Worm (Caenorhabditis elegans): ENCODE results near the gene cyn-8.
A peak's percentile ranks its signal among the peaks of the same experiment; 100 is the strongest.

The cyn-8 gene

ce11 chrX:8950507-8951028 is 39.5 kb downstream of the cyn-8 start, which contains the start of gene trk-1:
TSS of gene trk-1 (minus strand) at chrX:8950978.
- no peak for TF ChIP-seq skn-1 (tag; optimal IDR thresholded peaks at IDR 0.05)
- TF ChIP-seq eor-1 (tag; optimal IDR thresholded peaks at IDR 0.05) = no peak
- TF ChIP-seq ceh-28 (tag; optimal IDR thresholded peaks at IDR 0.05) = no peak
- TF ChIP-seq pqm-1 (tag; optimal IDR thresholded peaks at IDR 0.05) = no peak
- TF ChIP-seq ama-1 (optimal IDR thresholded peaks at IDR 0.05) = no peak
- no peak for TF ChIP-seq nhr-11 (tag; optimal IDR thresholded peaks at IDR 0.05)
- no peak for TF ChIP-seq ztf-11 (tag; optimal IDR thresholded peaks at IDR 0.05)
- TF ChIP-seq ceh-82 (tag; optimal IDR thresholded peaks at IDR 0.05) = no peak

DNA sequence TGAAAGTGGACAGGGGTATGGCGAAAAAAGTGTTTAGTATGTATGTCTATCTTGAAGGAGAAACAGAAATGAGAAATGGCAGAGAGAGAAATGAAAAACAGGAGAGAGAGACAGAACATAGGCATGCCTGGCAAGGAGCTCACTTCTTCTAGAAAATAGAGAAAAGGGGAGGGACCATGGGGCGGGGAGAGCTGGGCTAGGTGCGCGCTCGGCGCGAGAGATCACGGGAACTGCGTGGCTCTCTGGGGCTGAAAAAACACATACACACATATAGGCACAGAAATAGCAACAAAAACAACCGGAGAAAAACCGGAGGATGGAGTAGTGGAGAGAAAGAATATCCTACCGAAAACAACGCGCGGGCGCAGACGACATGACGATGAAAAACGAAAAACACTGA is 40.9 kb downstream of the cyn-8 start:
- TF ChIP-seq nhr-25 (tag; optimal IDR thresholded peaks at IDR 0.05) = no peak
- no peak for TF ChIP-seq ceh-28 (tag; optimal IDR thresholded peaks at IDR 0.05)
- no peak for TF ChIP-seq nhr-28 (tag; optimal IDR thresholded peaks at IDR 0.05)
- no peak for TF ChIP-seq egl-5 (tag; optimal IDR thresholded peaks at IDR 0.05)
- no peak for TF ChIP-seq pqm-1 (tag; optimal IDR thresholded peaks at IDR 0.05)
- no peak for TF ChIP-seq ceh-9 (tag; optimal IDR thresholded peaks at IDR 0.05)
- no peak for TF ChIP-seq lin-15B (tag; optimal IDR thresholded peaks at IDR 0.05)
- TF ChIP-seq lsy-12 (tag; optimal IDR thresholded peaks at IDR 0.05) = no peak
- TF ChIP-seq daf-12 (tag; optimal IDR thresholded peaks at IDR 0.05) = no peak
- TF ChIP-seq zag-1 (tag; optimal IDR thresholded peaks at IDR 0.05) = no peak
- TF ChIP-seq nfya-1 (tag; optimal IDR thresholded peaks at IDR 0.05; ENCODE audit: insufficient read depth) = peak; percentile 11
- no peak for TF ChIP-seq nhr-76 (tag; optimal IDR thresholded peaks at IDR 0.05)
- TF ChIP-seq nhr-12 (tag; optimal IDR thresholded peaks at IDR 0.05) = no peak
- TF ChIP-seq skn-1 (tag; optimal IDR thresholded peaks at IDR 0.05) = no peak
- no peak for TF ChIP-seq pha-4 (tag; optimal IDR thresholded peaks at IDR 0.05)
- TF ChIP-seq lin-39 (tag; optimal IDR thresholded peaks at IDR 0.05) = peak; percentile 26
- no peak for TF ChIP-seq elt-3 (tag; optimal IDR thresholded peaks at IDR 0.05)
- TF ChIP-seq unc-62 (GFP tag; optimal IDR thresholded peaks at IDR 0.05) = no peak
- no peak for TF ChIP-seq eor-1 (tag; optimal IDR thresholded peaks at IDR 0.05)
- no peak for TF ChIP-seq ama-1 (optimal IDR thresholded peaks at IDR 0.05)
- TF ChIP-seq ZK546.5 (tag; optimal IDR thresholded peaks at IDR 0.05) = no peak
- no peak for TF ChIP-seq nhr-67 (tag; optimal IDR thresholded peaks at IDR 0.05)
- no peak for TF ChIP-seq elt-1 (tag; optimal IDR thresholded peaks at IDR 0.05)
- no peak for TF ChIP-seq nhr-43 (tag; optimal IDR thresholded peaks at IDR 0.05; ENCODE audit: poor library complexity, severe bottlenecking)
- peak; percentile 10 for TF ChIP-seq hmg-11 (tag; optimal IDR thresholded peaks at IDR 0.05)
- TF ChIP-seq nhr-11 (tag; optimal IDR thresholded peaks at IDR 0.05) = no peak
- TF ChIP-seq ztf-11 (tag; optimal IDR thresholded peaks at IDR 0.05) = no peak

- TF ChIP-seq jun-1 (tag; optimal IDR thresholded peaks at IDR 0.05) (no peak), nhr-76 (tag; optimal IDR thresholded peaks at IDR 0.05) (no peak), nhr-25 (tag; optimal IDR thresholded peaks at IDR 0.05) (no peak), lin-39 (tag; optimal IDR thresholded peaks at IDR 0.05) (no peak), tbx-2 (tag; optimal IDR thresholded peaks at IDR 0.05) (no peak), daf-12 (tag; optimal IDR thresholded peaks at IDR 0.05) (no peak), lin-15B (tag; optimal IDR thresholded peaks at IDR 0.05) (no peak), unc-39 (tag; optimal IDR thresholded peaks at IDR 0.05) (no peak), pha-4 (tag; optimal IDR thresholded peaks at IDR 0.05) (no peak), ceh-9 (tag; optimal IDR thresholded peaks at IDR 0.05) (no peak), elt-3 (tag; optimal IDR thresholded peaks at IDR 0.05) (no peak)
Observed at ce11 chrX:8953011-8953410, 41.9 kb downstream of the cyn-8 start.

DNA sequence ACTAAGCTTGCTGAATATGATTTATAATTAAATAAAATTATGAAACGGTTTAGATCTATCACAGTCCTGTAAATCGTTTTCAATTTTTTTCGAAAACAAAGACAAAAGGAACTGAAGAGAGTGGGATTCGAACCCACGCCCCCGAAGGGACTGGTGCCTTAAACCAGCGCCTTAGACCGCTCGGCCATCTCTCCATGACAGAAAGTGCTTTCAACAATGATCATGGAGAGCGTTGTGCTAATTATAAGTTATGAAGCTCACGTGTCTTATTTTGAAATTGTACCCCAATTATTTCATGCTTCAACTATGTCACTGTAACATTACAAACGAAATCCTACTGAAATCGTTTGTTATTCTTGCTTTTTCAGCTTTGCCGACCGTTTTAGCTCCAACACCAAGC is 44.7 kb downstream of the cyn-8 start:
- TF ChIP-seq nhr-25 (tag; optimal IDR thresholded peaks at IDR 0.05) = no peak
- no peak for TF ChIP-seq nhr-11 (tag; optimal IDR thresholded peaks at IDR 0.05)
- TF ChIP-seq skn-1 (tag; optimal IDR thresholded peaks at IDR 0.05) = no peak
- no peak for TF ChIP-seq nhr-28 (tag; optimal IDR thresholded peaks at IDR 0.05)
- TF ChIP-seq lin-39 (tag; optimal IDR thresholded peaks at IDR 0.05) = no peak
- no peak for TF ChIP-seq ztf-4 (tag; optimal IDR thresholded peaks at IDR 0.05)
- no peak for TF ChIP-seq egl-5 (tag; optimal IDR thresholded peaks at IDR 0.05)
- no peak for TF ChIP-seq fkh-10 (GFP tag; optimal IDR thresholded peaks at IDR 0.05)
- no peak for TF ChIP-seq lsy-12 (tag; optimal IDR thresholded peaks at IDR 0.05)
- TF ChIP-seq pha-4 (tag; optimal IDR thresholded peaks at IDR 0.05) = no peak
- no peak for TF ChIP-seq nhr-23 (tag; optimal IDR thresholded peaks at IDR 0.05)
- no peak for TF ChIP-seq ceh-9 (tag; optimal IDR thresholded peaks at IDR 0.05)
- no peak for TF ChIP-seq hmg-11 (tag; optimal IDR thresholded peaks at IDR 0.05)
- no peak for TF ChIP-seq fos-1 (tag; optimal IDR thresholded peaks at IDR 0.05)
- TF ChIP-seq elt-2 (tag; optimal IDR thresholded peaks at IDR 0.05) = no peak
- no peak for TF ChIP-seq pqm-1 (tag; optimal IDR thresholded peaks at IDR 0.05)
- TF ChIP-seq nhr-76 (tag; optimal IDR thresholded peaks at IDR 0.05) = no peak
- no peak for TF ChIP-seq nfya-1 (tag; optimal IDR thresholded peaks at IDR 0.05; ENCODE audit: insufficient read depth)
- no peak for TF ChIP-seq eor-1 (tag; optimal IDR thresholded peaks at IDR 0.05)
- TF ChIP-seq nhr-77 (tag; optimal IDR thresholded peaks at IDR 0.05) = no peak

Measured in whole organism, L3 larva.